Worm (Caenorhabditis elegans) whole organism, L4 larva: Measurements from ENCODE around the gene xpo-1.

Source experiments
- F49E8.2 ChIP-seq: sonication (generic microtip); optimal IDR thresholded peaks from 2 replicates; lab custom pipeline; 2016; ENCODE audit warnings: missing compliant biosample characterization, mild to moderate bottlenecking, missing genetic modification characterization, borderline replicate concordance
- R02D3.7 ChIP-seq: fragments of 150-350 bp; sonication (generic microtip); optimal IDR thresholded peaks from 3 replicates; lab custom pipeline; 2014; ENCODE audit warnings: missing biosample characterization, missing genetic modification characterization
- Y48G9A.11 ChIP-seq: fragments of 200-800 bp; sonication (Bioruptor generic); IDR thresholded peaks from 2 replicates; pipeline ENCODE4 v1.3.6; 2022; ENCODE audit warnings: missing genetic modification reagents, missing genetic modification characterization, missing compliant biosample characterization
- aha-1 ChIP-seq: fragments of 150-350 bp; peaks from one replicate; lab custom pipeline; 2014; ENCODE audit warnings: missing biosample characterization, missing genetic modification characterization
- daf-16 ChIP-seq, 3 experiments: sonication (generic microtip); optimal IDR thresholded peaks; 2 replicates each; lab custom pipeline; 2016 to 2017; ENCODE audit warnings: missing genetic modification characterization in 3 of 3, missing genetic modification reagents in 3 of 3, mild to moderate bottlenecking in 2 of 3, missing compliant biosample characterization in 2 of 3, missing biosample characterization in 1 of 3, moderate library complexity in 1 of 3
- dmd-6 ChIP-seq: fragments of 200-800 bp; sonication (Bioruptor generic); IDR thresholded peaks from 2 replicates; pipeline ENCODE4 v1.3.6; 2022; ENCODE audit warnings: missing genetic modification reagents, missing genetic modification characterization, missing compliant biosample characterization
- dmd-9 ChIP-seq: fragments of 200-800 bp; sonication (Bioruptor generic); IDR thresholded peaks from 2 replicates; pipeline ENCODE4 v1.3.6; 2022; ENCODE audit warnings: missing genetic modification reagents, missing genetic modification characterization, missing compliant biosample characterization
- dve-1 ChIP-seq: sonication (generic microtip); optimal IDR thresholded peaks from 2 replicates; lab custom pipeline; 2017; ENCODE audit warnings: antibody characterized with exemption, mild to moderate bottlenecking, missing genetic modification characterization, missing compliant biosample characterization; ENCODE audit not compliant: insufficient read depth
- egl-27 ChIP-seq: sonication (generic microtip); optimal IDR thresholded peaks from 3 replicates; lab custom pipeline; 2017; ENCODE audit warnings: missing biosample characterization, missing genetic modification reagents, missing genetic modification characterization
- fkh-10 ChIP-seq: fragments of 150-350 bp; optimal IDR thresholded peaks from 2 replicates; lab custom pipeline; 2014; ENCODE audit warnings: missing biosample characterization, missing genetic modification reagents, missing genetic modification characterization
- hif-1 ChIP-seq, 2 experiments: sonication (generic microtip); optimal IDR thresholded peaks; 2 replicates each; lab custom pipeline; 2016 to 2017; ENCODE audit warnings: missing compliant biosample characterization in 2 of 2, missing genetic modification characterization in 2 of 2, missing genetic modification reagents in 2 of 2, missing genotype in 2 of 2, mild to moderate bottlenecking in 1 of 2
- hlh-11 ChIP-seq: fragments of 200-800 bp; sonication (Bioruptor generic); optimal IDR thresholded peaks from 2 replicates; lab custom pipeline; 2018; ENCODE audit warnings: mild to moderate bottlenecking, missing genetic modification characterization, missing compliant biosample characterization
- hlh-30 ChIP-seq: sonication (generic microtip); optimal IDR thresholded peaks from 2 replicates; lab custom pipeline; 2017; ENCODE audit warnings: antibody characterized with exemption, mild to moderate bottlenecking, missing genetic modification characterization, missing compliant biosample characterization; ENCODE audit not compliant: insufficient read depth
- hmg-1.1 ChIP-seq: fragments of 200-800 bp; sonication (Bioruptor generic); IDR thresholded peaks from 2 replicates; pipeline ENCODE4 v1.3.6; 2022; ENCODE audit warnings: missing genetic modification reagents, missing genetic modification characterization, missing compliant biosample characterization
- jun-1 ChIP-seq: fragments of 150-350 bp; optimal IDR thresholded peaks from 2 replicates; lab custom pipeline; 2014; ENCODE audit warnings: missing biosample characterization, missing genetic modification reagents, missing genetic modification characterization
- lin-1 ChIP-seq: fragments of 200-800 bp; sonication (Bioruptor generic); IDR thresholded peaks from 2 replicates; pipeline ENCODE4 v1.3.6; 2022; ENCODE audit warnings: missing genetic modification reagents, missing genetic modification characterization, missing compliant biosample characterization
- lin-15B ChIP-seq: fragments of 150-350 bp; sonication (generic microtip); optimal IDR thresholded peaks from 3 replicates; lab custom pipeline; 2014; ENCODE audit warnings: missing biosample characterization, missing genetic modification characterization
- lin-38 ChIP-seq: fragments of 200-800 bp; sonication (Bioruptor generic); IDR thresholded peaks from 2 replicates; pipeline ENCODE4 v1.3.6; 2022; ENCODE audit warnings: missing genetic modification reagents, missing genetic modification characterization, missing compliant biosample characterization
- lin-39 ChIP-seq: fragments of 150-350 bp; optimal IDR thresholded peaks from 2 replicates; lab custom pipeline; 2014; ENCODE audit warnings: missing biosample characterization, missing genetic modification reagents, missing genetic modification characterization
- lir-3 ChIP-seq: sonication (generic microtip); optimal IDR thresholded peaks from 2 replicates; lab custom pipeline; 2016; ENCODE audit warnings: mild to moderate bottlenecking, missing genetic modification characterization, missing compliant biosample characterization
- madf-9 ChIP-seq: fragments of 200-800 bp; sonication (Bioruptor generic); conservative IDR thresholded peaks from 2 replicates; pipeline ENCODE4 v1.3.6; 2022; ENCODE audit warnings: missing genetic modification reagents, missing genetic modification characterization, missing compliant biosample characterization
- mdl-1 ChIP-seq, 2 experiments: fragments of 150-350 bp in 1 of 2; sonication (generic microtip) in 1 of 2; optimal IDR thresholded peaks; 2 replicates each; lab custom pipeline; 2014 to 2017; ENCODE audit warnings: missing biosample characterization in 2 of 2, missing genetic modification characterization in 2 of 2
- mep-1 ChIP-seq: fragments of 150-350 bp; sonication (generic microtip); optimal IDR thresholded peaks from 3 replicates; lab custom pipeline; 2014; ENCODE audit warnings: missing biosample characterization, missing genetic modification characterization
- nhr-10 ChIP-seq: fragments of 150-350 bp; optimal IDR thresholded peaks from 2 replicates; lab custom pipeline; 2014; ENCODE audit warnings: missing biosample characterization, missing genetic modification characterization
- nhr-11 ChIP-seq: fragments of 150-350 bp; optimal IDR thresholded peaks from 2 replicates; lab custom pipeline; 2014; ENCODE audit warnings: missing biosample characterization, missing genetic modification characterization
- nhr-28 ChIP-seq: fragments of 150-350 bp; optimal IDR thresholded peaks from 2 replicates; lab custom pipeline; 2014; ENCODE audit warnings: missing biosample characterization, missing genetic modification characterization
- nhr-76 ChIP-seq: fragments of 150-350 bp; optimal IDR thresholded peaks from 2 replicates; lab custom pipeline; 2014; ENCODE audit warnings: missing biosample characterization, missing genetic modification characterization
- pha-4 ChIP-seq, 2 experiments: fragments of 150-350 bp in 1 of 2; fragments of 200-800 bp in 1 of 2; sonication (Bioruptor generic) in 1 of 2; IDR thresholded peaks in 1 of 2; optimal IDR thresholded peaks in 1 of 2; 2 replicates each; pipeline versions ENCODE4 v1.3.6 to Lab custom; 2014 to 2022; ENCODE audit warnings: missing genetic modification characterization in 2 of 2, missing genetic modification reagents in 2 of 2, missing biosample characterization in 1 of 2, missing compliant biosample characterization in 1 of 2
- php-3 ChIP-seq: fragments of 200-800 bp; sonication (Bioruptor generic); IDR thresholded peaks from 2 replicates; pipeline ENCODE4 v1.3.6; 2022; ENCODE audit warnings: missing genetic modification reagents, missing genetic modification characterization, missing compliant biosample characterization
- pqm-1 ChIP-seq: sonication (generic microtip); optimal IDR thresholded peaks from 2 replicates; lab custom pipeline; 2017; ENCODE audit warnings: missing biosample characterization, missing genetic modification characterization
- sdz-12 ChIP-seq: fragments of 200-800 bp; sonication (Bioruptor generic); optimal IDR thresholded peaks from 2 replicates; lab custom pipeline; 2018; ENCODE audit warnings: mild to moderate bottlenecking, missing genetic modification characterization, missing compliant biosample characterization
- skn-1 ChIP-seq: fragments of 150-350 bp; optimal IDR thresholded peaks from 2 replicates; lab custom pipeline; 2014; ENCODE audit warnings: missing biosample characterization, missing genetic modification characterization
- unc-62 ChIP-seq, 3 experiments: fragments of 150-350 bp in 1 of 3; sonication (generic microtip); optimal IDR thresholded peaks in 2 of 3; peaks in 1 of 3; 1 replicate in 1 of 3; 2 replicates in 2 of 3; lab custom pipeline; 2014 to 2017; ENCODE audit warnings: missing biosample characterization in 3 of 3, missing genetic modification characterization in 3 of 3, missing genetic modification reagents in 3 of 3, missing genotype in 1 of 3
- zag-1 ChIP-seq: fragments of 150-350 bp; optimal IDR thresholded peaks from 2 replicates; lab custom pipeline; 2014; ENCODE audit warnings: missing biosample characterization, missing genetic modification characterization
- zip-11 ChIP-seq: fragments of 200-800 bp; sonication (Bioruptor generic); IDR thresholded peaks from 2 replicates; pipeline ENCODE4 v1.3.6; 2022; ENCODE audit warnings: missing genetic modification characterization, missing compliant biosample characterization
- ztf-7 ChIP-seq: fragments of 150-350 bp; optimal IDR thresholded peaks from 2 replicates; lab custom pipeline; 2014; ENCODE audit warnings: missing biosample characterization, missing genetic modification characterization

xpo-1 gene

DNA sequence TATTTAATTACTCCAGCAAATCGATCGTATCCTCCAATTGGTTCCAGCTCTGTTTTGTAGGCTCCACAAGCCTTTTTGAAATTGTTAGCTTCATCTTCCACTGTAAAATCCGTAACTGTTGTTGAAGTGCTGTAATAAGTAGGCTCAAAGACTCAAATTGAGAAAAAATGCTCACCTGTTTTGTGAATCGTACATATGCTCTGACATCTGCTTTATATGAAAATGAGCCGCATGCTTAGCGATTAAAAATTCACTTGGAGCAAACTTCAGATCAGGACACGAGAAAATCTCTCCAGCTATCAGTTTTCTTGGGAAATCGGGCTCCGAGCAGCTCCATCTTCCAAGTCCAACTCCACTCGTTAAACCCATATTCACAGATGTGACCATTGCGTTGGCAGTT lies 3.6 kb downstream of the xpo-1 start:
- TF ChIP-seq unc-62 (GFP tag; optimal IDR thresholded peaks at IDR 0.05 in 1 of 2; lab: Kevin White, UChicago): peak in 1 of 2 experiments; percentile 77
- no peak for TF ChIP-seq unc-62 (tag; optimal IDR thresholded peaks at IDR 0.05; lab: Kevin White, UChicago)
- TF ChIP-seq F49E8.2 (tag; lab: Kevin White, UChicago): no peak
- TF ChIP-seq, all 104 proteins: peak for 1

DNA sequence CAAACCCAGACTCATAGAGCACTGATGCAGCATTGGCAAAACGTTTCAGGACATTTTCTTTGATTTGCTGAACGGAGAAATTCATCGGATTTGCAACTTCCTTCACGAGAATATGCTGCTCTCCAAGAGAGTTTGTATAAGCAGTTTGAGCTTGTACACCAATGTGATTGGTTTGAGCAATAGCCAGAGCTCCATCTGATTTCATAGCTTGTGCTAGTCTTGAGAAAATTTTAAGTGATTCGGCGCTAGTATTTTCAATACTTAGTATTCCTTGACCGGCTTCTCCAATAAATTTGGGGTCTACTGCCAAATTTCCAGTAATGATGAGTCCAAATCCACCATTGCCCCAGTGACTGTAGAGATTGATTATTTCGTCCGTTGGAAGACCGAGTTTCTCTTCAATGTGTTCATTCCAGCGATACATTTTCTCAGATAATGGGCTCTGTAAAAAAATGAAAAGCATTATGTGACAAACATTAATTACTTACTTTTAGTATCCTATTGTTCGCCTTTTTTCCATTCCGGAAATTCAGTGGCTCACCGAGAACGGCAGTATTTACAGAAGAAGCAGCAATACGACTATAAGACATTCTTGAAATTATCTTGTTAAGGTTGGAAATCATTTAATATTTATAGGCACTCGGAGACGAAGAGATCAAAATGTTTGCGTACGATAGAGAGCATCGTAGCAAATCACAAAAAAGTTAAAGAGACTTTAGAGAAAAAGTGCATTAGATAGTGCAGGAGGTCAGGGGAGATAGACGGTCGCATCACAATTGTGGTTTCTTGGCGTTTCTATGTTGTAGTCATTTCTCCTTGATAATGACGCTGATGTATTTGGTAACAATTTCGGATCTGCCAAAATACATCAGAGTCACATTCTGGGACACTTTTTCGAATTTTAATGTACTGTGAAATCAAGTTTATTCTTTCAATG lies 4.7 kb downstream of the xpo-1 start, which contains the start of gene ZK742.3:
ZK742.3 (minus strand) TSS at position 593 of the 937 bp plus-strand sequence.
- peak; percentile 9 for TF ChIP-seq hlh-30 (tag; lab: Kevin White, UChicago)
- TF ChIP-seq nhr-76 (tag; lab: Kevin White, UChicago): no peak
- TF ChIP-seq dve-1 (tag; lab: Kevin White, UChicago): peak; percentile 57
- no peak for TF ChIP-seq fkh-10 (GFP tag; lab: Kevin White, UChicago)
- TF ChIP-seq lin-38 (GFP tag; lab: Robert Waterston, UW): 0 out of 2 replicates have a peak, but pooled peaks have one; percentile 28
- no peak for TF ChIP-seq skn-1 (tag; lab: Kevin White, UChicago)
- peak; percentile 98 for TF ChIP-seq nhr-28 (tag; lab: Kevin White, UChicago)
- no peak for TF ChIP-seq nhr-11
- TF ChIP-seq pha-4 (GFP tag; IDR thresholded peaks at IDR 0.05; lab: Robert Waterston, UW): no peak
- TF ChIP-seq pha-4 (tag; optimal IDR thresholded peaks at IDR 0.05; lab: Kevin White, UChicago): no peak
- no peak for TF ChIP-seq hif-1 (tag; optimal IDR thresholded peaks at IDR 0.05; lab: Kevin White, UChicago)
- peak; percentile 71 for TF ChIP-seq dmd-6 (GFP tag; lab: Robert Waterston, UW)
- TF ChIP-seq php-3 (GFP tag; lab: Robert Waterston, UW): 0 out of 2 replicates have a peak, but pooled peaks have one; percentile 9
- TF ChIP-seq zag-1 (tag; lab: Kevin White, UChicago): no peak
- TF ChIP-seq pqm-1: peak; percentile 50
- no peak for TF ChIP-seq egl-27 (tag; lab: Kevin White, UChicago)
- TF ChIP-seq daf-16 (GFP tag; optimal IDR thresholded peaks at IDR 0.05; lab: Kevin White, UChicago): no peak
- TF ChIP-seq daf-16 (tag; optimal IDR thresholded peaks at IDR 0.05; lab: Kevin White, UChicago): peak; percentile 40
- peak; percentile 39 for TF ChIP-seq hlh-11 (tag; lab: Kevin White, UChicago)
- TF ChIP-seq aha-1: peak; percentile 95
- TF ChIP-seq mdl-1 (tag; optimal IDR thresholded peaks at IDR 0.05; lab: Kevin White, UChicago): no peak
- no peak for TF ChIP-seq lin-15B (tag; lab: Kevin White, UChicago)
- TF ChIP-seq mep-1 (tag; lab: Kevin White, UChicago): peak; percentile 7
- peak; percentile 7 for TF ChIP-seq nhr-10 (tag; lab: Kevin White, UChicago)
- TF ChIP-seq unc-62 (GFP tag; optimal IDR thresholded peaks at IDR 0.05 in 1 of 2; lab: Kevin White, UChicago): no peak
- no peak for TF ChIP-seq unc-62 (tag; optimal IDR thresholded peaks at IDR 0.05; lab: Kevin White, UChicago)

DNA sequence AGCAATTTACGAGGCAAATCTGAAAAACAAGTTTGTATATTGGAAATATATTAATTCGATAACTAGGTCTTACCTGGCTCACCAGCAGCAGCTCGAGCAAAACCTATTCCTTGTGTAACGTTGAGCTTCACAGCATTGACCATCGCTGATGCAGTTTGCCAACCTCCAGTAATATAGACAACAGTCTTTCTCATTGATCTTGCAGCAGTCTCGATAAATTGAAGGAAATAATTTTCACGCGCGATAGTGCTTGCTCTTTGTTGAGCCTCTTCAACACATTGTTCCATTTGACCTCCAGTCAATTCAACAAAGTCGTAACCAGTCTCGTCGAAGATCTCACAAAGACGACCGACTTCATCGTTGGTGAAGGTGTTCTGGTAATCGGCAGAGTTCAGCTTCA lies 5.7 kb downstream of the xpo-1 start:
- TF ChIP-seq aha-1 (peak; percentile 97), madf-9 (GFP tag; lab: Robert Waterston, UW) (no peak)
- TF ChIP-seq, all 104 proteins: peak for 1

DNA sequence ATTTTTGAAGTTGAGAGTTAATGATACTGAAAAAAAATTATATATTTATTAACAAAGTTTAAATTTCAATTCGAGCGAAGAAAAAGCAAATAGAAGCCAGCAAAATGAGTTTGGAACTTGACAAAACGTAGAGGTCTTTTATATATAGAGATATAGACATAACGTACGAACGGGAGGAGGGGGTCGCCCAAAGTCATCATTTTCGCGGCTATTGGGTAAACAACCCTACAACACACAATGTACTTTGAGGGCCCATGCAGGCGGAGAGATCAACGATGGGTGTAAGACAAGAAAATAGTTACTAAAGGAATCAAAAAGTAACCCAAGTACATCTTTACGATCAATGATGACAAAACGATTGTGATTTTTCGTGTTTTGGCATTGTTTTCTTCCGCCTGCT lies 6.9 kb downstream of the xpo-1 start, which contains the start of gene ZK742.4:
ZK742.4 (minus strand) TSS at position 35 of the 400 bp plus-strand sequence.
- TF ChIP-seq lir-3 (tag; lab: Kevin White, UChicago) (no peak), daf-16 (GFP tag; optimal IDR thresholded peaks at IDR 0.05; lab: Kevin White, UChicago) (no peak), daf-16 (tag; optimal IDR thresholded peaks at IDR 0.05; lab: Kevin White, UChicago) (no peak), nhr-28 (tag; lab: Kevin White, UChicago) (peak; percentile 43), mdl-1 (tag; optimal IDR thresholded peaks at IDR 0.05; lab: Kevin White, UChicago) (no peak), lin-39 (tag; lab: Kevin White, UChicago) (no peak), lin-1 (GFP tag; lab: Robert Waterston, UW) (no peak), ztf-7 (tag; lab: Kevin White, UChicago) (no peak), hmg-1.1 (GFP tag; lab: Robert Waterston, UW) (no peak), sdz-12 (GFP tag; lab: Kevin White, UChicago) (no peak), pqm-1 (no peak), jun-1 (tag; lab: Kevin White, UChicago) (no peak), R02D3.7 (no peak), dmd-9 (GFP tag; lab: Robert Waterston, UW) (no peak), pha-4 (GFP tag; IDR thresholded peaks at IDR 0.05; lab: Robert Waterston, UW) (0 out of 2 replicates have a peak, but pooled peaks have one; percentile 21), pha-4 (tag; optimal IDR thresholded peaks at IDR 0.05; lab: Kevin White, UChicago) (no peak), Y48G9A.11 (no peak), aha-1 (no peak), zip-11 (GFP tag; lab: Robert Waterston, UW) (no peak)
- TF ChIP-seq, all 104 proteins: peak for 2
